Worm (Caenorhabditis elegans) whole organism, young adult: ENCODE data around the gene ppgn-1.

Experiments used
- D2030.7 ChIP-seq: fragments of 200-800 bp; sonication (Bioruptor generic); IDR thresholded peaks from 2 replicates; pipeline ENCODE4 v1.3.6; 2022; ENCODE audit warnings: missing genetic modification reagents, missing genetic modification characterization, missing compliant biosample characterization
- Y56A3A.18 ChIP-seq: fragments of 200-800 bp; sonication (Bioruptor generic); IDR thresholded peaks from 2 replicates; pipeline ENCODE4 v1.3.6; 2022; ENCODE audit warnings: missing genetic modification reagents, missing genetic modification characterization, missing compliant biosample characterization
- Y67H2A.10 ChIP-seq: fragments of 200-800 bp; sonication (Bioruptor generic); conservative IDR thresholded peaks from 2 replicates; pipeline ENCODE4 v1.3.6; 2022; ENCODE audit warnings: missing genetic modification reagents, missing genetic modification characterization, missing compliant biosample characterization
- Y95B8A.8 ChIP-seq: fragments of 200-800 bp; sonication (Bioruptor generic); IDR thresholded peaks from 2 replicates; pipeline ENCODE4 v1.3.6; 2022; ENCODE audit warnings: missing genetic modification reagents, missing genetic modification characterization, missing compliant biosample characterization
- akir-1 ChIP-seq: fragments of 200-800 bp; sonication (Bioruptor generic); optimal IDR thresholded peaks from 2 replicates; lab custom pipeline; 2018; ENCODE audit warnings: mild to moderate bottlenecking, missing genetic modification characterization, moderate library complexity, missing compliant biosample characterization
- aptf-3 ChIP-seq: fragments of 200-800 bp; sonication (Bioruptor generic); IDR thresholded peaks from 2 replicates; pipeline ENCODE4 v1.3.6; 2022; ENCODE audit warnings: missing genetic modification characterization, missing compliant biosample characterization
- atf-7 ChIP-seq: sonication (generic microtip); optimal IDR thresholded peaks from 2 replicates; lab custom pipeline; 2017; ENCODE audit warnings: mild to moderate bottlenecking, missing genetic modification characterization, missing compliant biosample characterization
- attf-3 ChIP-seq: fragments of 200-800 bp; sonication (Bioruptor generic); conservative IDR thresholded peaks from 2 replicates; pipeline ENCODE4 v1.3.6; 2022; ENCODE audit warnings: missing genetic modification reagents, missing genetic modification characterization, missing compliant biosample characterization
- attf-5 ChIP-seq: fragments of 200-800 bp; sonication (Bioruptor generic); optimal IDR thresholded peaks from 2 replicates; lab custom pipeline; 2018; ENCODE audit warnings: mild to moderate bottlenecking, missing genetic modification characterization, missing compliant biosample characterization
- bed-1 ChIP-seq: fragments of 200-800 bp; sonication (Bioruptor generic); IDR thresholded peaks from 2 replicates; pipeline ENCODE4 v1.3.6; 2022; ENCODE audit warnings: missing genetic modification reagents, missing genetic modification characterization, missing compliant biosample characterization
- cebp-1 ChIP-seq, 2 experiments: fragments of 200-800 bp in 1 of 2; sonication (Bioruptor generic) in 1 of 2; sonication (generic microtip) in 1 of 2; IDR thresholded peaks in 1 of 2; optimal IDR thresholded peaks in 1 of 2; 2 replicates each; pipeline versions ENCODE4 v1.3.6 to Lab custom; 2017 to 2022; ENCODE audit warnings: missing compliant biosample characterization in 2 of 2, missing genetic modification characterization in 2 of 2, mild to moderate bottlenecking in 1 of 2, missing genetic modification reagents in 1 of 2, moderate library complexity in 1 of 2
- ceh-79 ChIP-seq: sonication (generic microtip); optimal IDR thresholded peaks from 2 replicates; lab custom pipeline; 2017; ENCODE audit warnings: mild to moderate bottlenecking, missing genetic modification characterization, missing compliant biosample characterization
- chd-7 ChIP-seq: sonication (generic microtip); optimal IDR thresholded peaks from 2 replicates; lab custom pipeline; 2016; ENCODE audit warnings: mild to moderate bottlenecking, missing genetic modification characterization, moderate library complexity, missing compliant biosample characterization
- dpff-1 ChIP-seq: sonication (generic microtip); optimal IDR thresholded peaks from 2 replicates; lab custom pipeline; 2017; ENCODE audit warnings: mild to moderate bottlenecking, missing genetic modification characterization, missing compliant biosample characterization
- dpl-1 ChIP-seq: fragments of 150-350 bp; optimal IDR thresholded peaks from 2 replicates; lab custom pipeline; 2014; ENCODE audit warnings: missing biosample characterization, missing genetic modification reagents, missing genetic modification characterization
- ekl-4 ChIP-seq: fragments of 200-800 bp; sonication (Bioruptor generic); IDR thresholded peaks from 2 replicates; pipeline ENCODE4 v1.3.6; 2022; ENCODE audit warnings: missing genetic modification reagents, missing genetic modification characterization, missing compliant biosample characterization
- ets-4 ChIP-seq: fragments of 200-800 bp; sonication (Bioruptor generic); optimal IDR thresholded peaks from 2 replicates; lab custom pipeline; 2018; ENCODE audit warnings: mild to moderate bottlenecking, missing genetic modification characterization, missing compliant biosample characterization
- gei-17 ChIP-seq: fragments of 200-800 bp; sonication (Bioruptor generic); optimal IDR thresholded peaks from 2 replicates; lab custom pipeline; 2018; ENCODE audit warnings: mild to moderate bottlenecking, missing genetic modification characterization, missing compliant biosample characterization
- hlh-26 ChIP-seq: fragments of 200-800 bp; sonication (Bioruptor generic); conservative IDR thresholded peaks from 2 replicates; pipeline ENCODE4 v1.3.6; 2022; ENCODE audit warnings: missing genetic modification reagents, missing genetic modification characterization, missing compliant biosample characterization
- hmg-20 ChIP-seq: fragments of 200-800 bp; sonication (Bioruptor generic); IDR thresholded peaks from 2 replicates; pipeline ENCODE4 v1.3.6; 2022; ENCODE audit warnings: missing genetic modification reagents, missing genetic modification characterization, missing compliant biosample characterization
- hrde-1 ChIP-seq: sonication (generic microtip); optimal IDR thresholded peaks from 2 replicates; lab custom pipeline; 2016; ENCODE audit warnings: missing genetic modification characterization, mild to moderate bottlenecking, missing compliant biosample characterization, moderate library complexity, missing genotype, missing genetic modification reagents, borderline replicate concordance
- let-526 ChIP-seq: fragments of 200-800 bp; sonication (Bioruptor generic); IDR thresholded peaks from 2 replicates; pipeline ENCODE4 v1.3.6; 2022; ENCODE audit warnings: missing genetic modification reagents, missing genetic modification characterization, missing compliant biosample characterization
- lin-54 ChIP-seq: fragments of 200-800 bp; sonication (Bioruptor generic); optimal IDR thresholded peaks from 2 replicates; lab custom pipeline; 2018; ENCODE audit warnings: mild to moderate bottlenecking, missing genetic modification characterization, missing compliant biosample characterization
- lsl-1 ChIP-seq: fragments of 200-800 bp; sonication (Bioruptor generic); optimal IDR thresholded peaks from 2 replicates; lab custom pipeline; 2018; ENCODE audit warnings: mild to moderate bottlenecking, missing genetic modification characterization, moderate library complexity, missing compliant biosample characterization
- mcd-1 ChIP-seq: fragments of 200-800 bp; sonication (Bioruptor generic); IDR thresholded peaks from 2 replicates; pipeline ENCODE4 v1.3.6; 2022; ENCODE audit warnings: missing genetic modification reagents, missing genetic modification characterization, missing compliant biosample characterization
- nfyb-1 ChIP-seq: fragments of 200-800 bp; sonication (Bioruptor generic); IDR thresholded peaks from 2 replicates; pipeline ENCODE4 v1.3.6; 2022; ENCODE audit warnings: missing genetic modification reagents, missing genetic modification characterization, missing compliant biosample characterization
- nhr-179 ChIP-seq: sonication (generic microtip); optimal IDR thresholded peaks from 2 replicates; lab custom pipeline; 2016; ENCODE audit warnings: mild to moderate bottlenecking, missing genetic modification characterization, missing compliant biosample characterization
- nhr-90 ChIP-seq: sonication (generic microtip); optimal IDR thresholded peaks from 2 replicates; lab custom pipeline; 2016; ENCODE audit warnings: missing genotype, mild to moderate bottlenecking, missing genetic modification characterization, missing compliant biosample characterization
- rcor-1 ChIP-seq: fragments of 200-800 bp; sonication (Bioruptor generic); IDR thresholded peaks from 2 replicates; pipeline ENCODE4 v1.3.6; 2022; ENCODE audit warnings: missing genetic modification reagents, missing genetic modification characterization, missing compliant biosample characterization
- rec-8 ChIP-seq, 2 experiments: sonication (generic microtip); optimal IDR thresholded peaks; 2 replicates each; lab custom pipeline; 2016; ENCODE audit warnings: mild to moderate bottlenecking in 2 of 2, missing genetic modification characterization in 2 of 2, missing genetic modification reagents in 2 of 2, missing genotype in 2 of 2, missing biosample characterization in 1 of 2, missing compliant biosample characterization in 1 of 2, moderate library complexity in 1 of 2
- snpc-1.1 ChIP-seq: sonication (generic microtip); optimal IDR thresholded peaks from 2 replicates; lab custom pipeline; 2017; ENCODE audit warnings: missing genetic modification characterization, mild to moderate bottlenecking, missing compliant biosample characterization, antibody characterized with exemption, moderate library complexity, missing genotype, missing genetic modification reagents; ENCODE audit not compliant: insufficient read depth
- snpc-1.3 ChIP-seq: sonication (generic microtip); optimal IDR thresholded peaks from 2 replicates; lab custom pipeline; 2017; ENCODE audit warnings: missing genetic modification characterization, mild to moderate bottlenecking, missing compliant biosample characterization, antibody characterized with exemption, moderate library complexity, missing genotype, missing genetic modification reagents; ENCODE audit not compliant: insufficient read depth
- snpc-3.4 ChIP-seq: sonication (generic microtip); optimal IDR thresholded peaks from 2 replicates; lab custom pipeline; 2017; ENCODE audit warnings: missing genetic modification characterization, mild to moderate bottlenecking, missing compliant biosample characterization, antibody characterized with exemption, moderate library complexity, missing genotype, missing genetic modification reagents
- tlf-1 ChIP-seq: fragments of 200-800 bp; sonication (Bioruptor generic); optimal IDR thresholded peaks from 2 replicates; lab custom pipeline; 2018; ENCODE audit warnings: mild to moderate bottlenecking, missing genetic modification characterization, missing compliant biosample characterization
- unc-130 ChIP-seq: sonication (generic microtip); optimal IDR thresholded peaks from 2 replicates; lab custom pipeline; 2016; ENCODE audit warnings: missing genetic modification reagents, missing genetic modification characterization, missing compliant biosample characterization
- unc-62 ChIP-seq: fragments of 150-350 bp; optimal IDR thresholded peaks from 2 replicates; lab custom pipeline; 2014; ENCODE audit warnings: missing biosample characterization, missing genetic modification reagents, missing genetic modification characterization
- ztf-22 ChIP-seq: fragments of 200-800 bp; sonication (Bioruptor generic); optimal IDR thresholded peaks from 2 replicates; lab custom pipeline; 2018; ENCODE audit warnings: mild to moderate bottlenecking, missing genetic modification characterization, moderate library complexity, missing compliant biosample characterization
- ztf-25 ChIP-seq: fragments of 200-800 bp; sonication (Bioruptor generic); IDR thresholded peaks from 2 replicates; pipeline ENCODE4 v1.3.6; 2022; ENCODE audit warnings: missing genetic modification reagents, missing genetic modification characterization, missing compliant biosample characterization
- ztf-28 ChIP-seq: fragments of 200-800 bp; sonication (Bioruptor generic); IDR thresholded peaks from 2 replicates; pipeline ENCODE4 v1.3.6; 2022; ENCODE audit warnings: missing genetic modification reagents, missing genetic modification characterization, missing compliant biosample characterization

The ppgn-1 gene

ce11 chrIV:2387970-2388705 lies 39.4 kb upstream of the ppgn-1 start, which contains the start of gene sec-61.B (continued):
- no peak for TF ChIP-seq unc-62 (GFP tag; lab: Kevin White, UChicago)
- no peak for TF ChIP-seq ztf-22 (GFP tag; lab: Kevin White, UChicago)
- peak; percentile 53 for TF ChIP-seq unc-130 (GFP tag; lab: Kevin White, UChicago)
- TF ChIP-seq let-526 (GFP tag; lab: Robert Waterston, UW): no peak
- TF ChIP-seq snpc-1.1 (tag; lab: Kevin White, UChicago): peak; percentile 49
- no peak for TF ChIP-seq ekl-4 (GFP tag; lab: Robert Waterston, UW)
- peak; percentile 44; the same call in 1 of the 2 replicates for TF ChIP-seq Y95B8A.8 (GFP tag; lab: Robert Waterston, UW)
- no peak for TF ChIP-seq cebp-1 (GFP tag; IDR thresholded peaks at IDR 0.05; lab: Robert Waterston, UW)
- TF ChIP-seq cebp-1 (tag; optimal IDR thresholded peaks at IDR 0.05; lab: Kevin White, UChicago): peak; percentile 31
- TF ChIP-seq snpc-3.4 (tag; lab: Kevin White, UChicago): peak; percentile 63
- peak; percentile 69; the same call in 1 of the 2 replicates for TF ChIP-seq Y56A3A.18 (GFP tag; lab: Robert Waterston, UW)
- peak; percentile 7 for TF ChIP-seq hrde-1
- peak; percentile 65 for TF ChIP-seq tlf-1 (GFP tag; lab: Kevin White, UChicago)
- TF ChIP-seq atf-7: peak; percentile 31
- TF ChIP-seq mcd-1: peak; percentile 66
- no peak for TF ChIP-seq gei-17

ce11 chrIV:2383713-2384112 lies 35.0 kb upstream of the ppgn-1 start, which contains the start of gene Y38F2AR.3:
Gene Y38F2AR.3 (plus strand): TSS chrIV:2384013.
- TF ChIP-seq D2030.7 (GFP tag; lab: Robert Waterston, UW): no peak
- no peak for TF ChIP-seq chd-7
- TF ChIP-seq akir-1: no peak
- no peak for TF ChIP-seq ztf-25
- TF ChIP-seq atf-7: no peak
- no peak for TF ChIP-seq dpff-1 (tag; lab: Kevin White, UChicago)
- no peak for TF ChIP-seq unc-62 (GFP tag; lab: Kevin White, UChicago)
- TF ChIP-seq hrde-1: no peak
- TF ChIP-seq aptf-3: no peak
- TF ChIP-seq hlh-26 (GFP tag; lab: Robert Waterston, UW): no peak
- no peak for TF ChIP-seq Y95B8A.8 (GFP tag; lab: Robert Waterston, UW)
- TF ChIP-seq bed-1 (GFP tag; lab: Robert Waterston, UW): no peak

DNA sequence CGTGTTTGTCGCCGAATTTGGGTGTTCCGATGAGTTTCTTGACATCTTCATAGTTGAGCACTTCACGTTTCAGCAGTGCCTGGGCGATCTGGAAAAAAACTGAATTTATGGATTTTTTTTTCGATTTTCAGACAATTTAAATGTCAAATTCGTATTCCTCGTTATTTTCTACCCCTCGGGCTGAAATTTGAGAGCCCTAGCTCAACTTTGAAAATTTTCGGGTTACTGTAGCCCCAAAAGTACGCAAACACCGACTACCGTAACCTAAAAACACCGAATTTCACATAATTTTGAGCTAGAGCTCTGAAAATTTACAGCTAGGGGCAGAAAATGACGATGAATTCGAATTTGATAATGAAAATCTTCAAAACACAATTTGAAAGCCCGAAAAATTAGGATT lies 14.7 kb downstream of the ppgn-1 start:
- TF ChIP-seq dpl-1 (GFP tag; lab: Kevin White, UChicago) (no peak), attf-5 (no peak), Y67H2A.10 (no peak), nhr-90 (tag; lab: Kevin White, UChicago) (no peak), ceh-79 (tag; lab: Kevin White, UChicago) (no peak), nhr-179 (tag; lab: Kevin White, UChicago) (no peak), nfyb-1 (GFP tag; lab: Robert Waterston, UW) (no peak), attf-3 (GFP tag; lab: Robert Waterston, UW) (no peak), lsl-1 (GFP tag; lab: Kevin White, UChicago) (no peak), hmg-20 (no peak), ztf-28 (GFP tag; lab: Robert Waterston, UW) (no peak), rec-8 (tag; optimal IDR thresholded peaks at IDR 0.05; lab: Kevin White, UChicago) (no peak), lin-54 (GFP tag; lab: Kevin White, UChicago) (no peak), rcor-1 (GFP tag; lab: Robert Waterston, UW) (no peak), snpc-1.3 (tag; lab: Kevin White, UChicago) (no peak), ets-4 (GFP tag; lab: Kevin White, UChicago) (no peak)
